Worm (Caenorhabditis elegans): ENCODE data around the gene srg-1.

Gene srg-1

ce11 chrIII:6207881-6208280 is 50.3 kb downstream of the srg-1 start, which contains the start of gene C23G10.2 (continued):
- no peak for TF ChIP-seq set-16 (GFP tag; IDR thresholded peaks at IDR 0.05)
- no peak for TF ChIP-seq ztf-7 (tag; optimal IDR thresholded peaks at IDR 0.05)
- no peak for TF ChIP-seq zip-2 (tag; optimal IDR thresholded peaks at IDR 0.05)
- no peak for TF ChIP-seq unc-62 (GFP tag; optimal IDR thresholded peaks at IDR 0.05 in 1 of 2)
- no peak for TF ChIP-seq unc-62 (tag; optimal IDR thresholded peaks at IDR 0.05)
- TF ChIP-seq ceh-32 (tag; optimal IDR thresholded peaks at IDR 0.05; ENCODE audit: poor library complexity), result no peak
- TF ChIP-seq nhr-76 (tag; optimal IDR thresholded peaks at IDR 0.05), result no peak
- TF ChIP-seq nhr-77 (tag; optimal IDR thresholded peaks at IDR 0.05), result no peak
- TF ChIP-seq madf-5 (GFP tag; IDR thresholded peaks at IDR 0.05), result no peak

- TF ChIP-seq dmd-8 (GFP tag; IDR thresholded peaks at IDR 0.05), result 0 out of 2 replicates have a peak, but pooled peaks have one; percentile 4
- TF ChIP-seq ztf-7 (tag; optimal IDR thresholded peaks at IDR 0.05), result no peak
- TF ChIP-seq saeg-2 (GFP tag; IDR thresholded peaks at IDR 0.05), result 0 out of 2 replicates have a peak, but pooled peaks have one; percentile 18
These were observed 51.1 kb downstream of the srg-1 start for ce11 chrIII:6207046-6207445.
